4 fruit fly cellular contexts compared by ENCODE assay signal in the genomic region with DNA sequence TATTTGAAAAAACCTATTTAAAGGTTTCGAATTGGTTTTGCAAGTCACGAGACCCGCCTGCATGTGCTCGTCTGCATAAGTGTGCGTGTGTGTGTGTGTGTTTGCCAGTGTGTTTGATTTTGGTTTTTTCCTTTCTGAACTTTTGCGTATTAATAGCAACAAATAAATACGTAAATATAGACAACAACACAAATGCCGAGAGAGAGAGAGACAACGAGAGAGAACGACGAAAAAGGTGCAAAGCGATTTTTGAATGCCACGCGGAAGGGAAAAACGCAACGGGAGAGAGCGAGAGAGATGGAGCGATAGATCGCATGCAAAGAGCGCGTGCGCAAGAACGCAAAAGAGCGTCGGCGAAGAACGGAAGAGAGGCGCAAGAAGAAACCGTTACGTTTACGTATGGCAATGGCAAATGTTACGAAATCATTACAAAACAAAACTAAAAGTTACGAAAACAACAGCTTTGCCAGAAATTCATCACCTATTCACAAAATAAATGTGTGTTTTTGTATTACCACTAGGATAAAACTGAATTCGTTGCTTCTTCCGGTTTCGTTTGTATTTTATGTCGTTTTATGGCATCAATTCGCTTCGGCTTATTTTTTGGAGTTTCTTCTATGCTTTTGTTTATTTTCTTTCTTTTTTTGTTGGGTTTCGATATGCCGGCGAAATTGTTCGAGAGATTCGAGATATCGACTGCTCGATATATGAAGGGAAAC.
TF ChIP-seq lines count a peak whose summit lies in the region.

No protein-coding gene starts in this region.

- TF ChIP-seq CTCF in whole organism, embryonic (GFP tag; optimal IDR thresholded peaks at IDR 0.05; lab: Kevin White, UChicago) = no peak

TF ChIP-seq in whole organism, adult, 20 proteins besides CTCF, POLR2A, EP300 and RAD21:
- TF ChIP-seq ovo (GFP tag; optimal IDR thresholded peaks at IDR 0.05; lab: Kevin White, UChicago) = peak; percentile 83
- TF ChIP-seq Crg-1 (GFP tag; optimal IDR thresholded peaks at IDR 0.05; lab: Kevin White, UChicago) = no peak
- no peak for TF ChIP-seq CG33017 (tag; optimal IDR thresholded peaks at IDR 0.05; lab: Kevin White, UChicago)
- TF ChIP-seq cnc (optimal IDR thresholded peaks at IDR 0.05; lab: Kevin White, UChicago) = peak in 1 of 2 experiments; percentile 25
- peak; percentile 83 for TF ChIP-seq Mnt (GFP tag; optimal IDR thresholded peaks at IDR 0.05; lab: Kevin White, UChicago)
- TF ChIP-seq CG1620 (GFP tag; optimal IDR thresholded peaks at IDR 0.05; lab: Kevin White, UChicago) = no peak
- TF ChIP-seq CG5204 (GFP tag; optimal IDR thresholded peaks at IDR 0.05; lab: Kevin White, UChicago) = no peak
- no peak for TF ChIP-seq toe (GFP tag; optimal IDR thresholded peaks at IDR 0.05; lab: Kevin White, UChicago)
- TF ChIP-seq CG7045 (GFP tag; optimal IDR thresholded peaks at IDR 0.05; lab: Kevin White, UChicago) = no peak
- no peak for TF ChIP-seq CG12768 (GFP tag; optimal IDR thresholded peaks at IDR 0.05; lab: Kevin White, UChicago)
- peak; percentile 6 for TF ChIP-seq pad (GFP tag; optimal IDR thresholded peaks at IDR 0.05; lab: Kevin White, UChicago)
- TF ChIP-seq tj (GFP tag; optimal IDR thresholded peaks at IDR 0.05; lab: Kevin White, UChicago) = peak; percentile 41
- no peak for TF ChIP-seq Hr96 (GFP tag; optimal IDR thresholded peaks at IDR 0.05; lab: Kevin White, UChicago)
- no peak for TF ChIP-seq Clk (GFP tag; optimal IDR thresholded peaks at IDR 0.05; lab: Kevin White, UChicago)
- peak; percentile 80 for TF ChIP-seq kay (GFP tag; lab: Kevin White, UChicago; ENCODE audit: borderline replicate concordance)
- TF ChIP-seq bab1 (GFP tag; optimal IDR thresholded peaks at IDR 0.05; lab: Kevin White, UChicago) = no peak
- TF ChIP-seq CG11617 (GFP tag; optimal IDR thresholded peaks at IDR 0.05; lab: Kevin White, UChicago) = no peak
- TF ChIP-seq cic (GFP tag; optimal IDR thresholded peaks at IDR 0.05; lab: Kevin White, UChicago) = no peak
- TF ChIP-seq CG14711 (tag; optimal IDR thresholded peaks at IDR 0.05; lab: Kevin White, UChicago) = no peak
- TF ChIP-seq CG7101 (tag; optimal IDR thresholded peaks at IDR 0.05; lab: Kevin White, UChicago) = no peak

TF ChIP-seq in whole organism, embryonic, 481 proteins besides CTCF, POLR2A, EP300 and RAD21 (continues in another document):
- TF ChIP-seq CG15479 (GFP tag; optimal IDR thresholded peaks at IDR 0.05; lab: Kevin White, UChicago) = peak; percentile 64
- TF ChIP-seq CG7357 (GFP tag; IDR thresholded peaks at IDR 0.05; lab: Robert Waterston, UW) = no peak
- TF ChIP-seq CG6854 (GFP tag; optimal IDR thresholded peaks at IDR 0.05; lab: Kevin White, UChicago) = no peak
- TF ChIP-seq pfk (GFP tag; optimal IDR thresholded peaks at IDR 0.05; lab: Kevin White, UChicago) = no peak
- TF ChIP-seq CG10321 (GFP tag; IDR thresholded peaks at IDR 0.05; lab: Robert Waterston, UW) = peak; percentile 82
- TF ChIP-seq CG9437 (GFP tag; optimal IDR thresholded peaks at IDR 0.05; lab: Kevin White, UChicago) = peak; percentile 95
- no peak for TF ChIP-seq BEAF-32 (GFP tag; optimal IDR thresholded peaks at IDR 0.05; lab: Kevin White, UChicago)
- TF ChIP-seq CG4360 (GFP tag; IDR thresholded peaks at IDR 0.05; lab: Robert Waterston, UW) = 0 out of 2 replicates have a peak, but pooled peaks have one; percentile 40
- TF ChIP-seq ftz-f1 (GFP tag; optimal IDR thresholded peaks at IDR 0.05; lab: Kevin White, UChicago) = peak; percentile 20
- TF ChIP-seq Med (GFP tag; lab: Kevin White, UChicago) = peak; percentile 77
- TF ChIP-seq CG1832 (GFP tag; optimal IDR thresholded peaks at IDR 0.05; lab: Kevin White, UChicago) = peak; percentile 78
- TF ChIP-seq CG11695 (GFP tag; IDR thresholded peaks at IDR 0.05; lab: Robert Waterston, UW) = 0 out of 3 replicates have a peak, but pooled peaks have one; percentile 11
- peak in 1 of 2 experiments; percentile 92 for TF ChIP-seq Pdp1 (GFP tag; optimal IDR thresholded peaks at IDR 0.05; lab: Kevin White, UChicago)
- peak; percentile 40; the same call in 2 of the 3 replicates for TF ChIP-seq CG34224 (GFP tag; IDR thresholded peaks at IDR 0.05; lab: Robert Waterston, UW; ENCODE audit: partially characterized antibody)
- no peak for TF ChIP-seq CG7271 (tag; optimal IDR thresholded peaks at IDR 0.05; lab: Kevin White, UChicago)
- no peak for TF ChIP-seq CG12155 (GFP tag; optimal IDR thresholded peaks at IDR 0.05; lab: Kevin White, UChicago)
- no peak for TF ChIP-seq CG9876 (GFP tag; optimal IDR thresholded peaks at IDR 0.05; lab: Kevin White, UChicago)
- TF ChIP-seq Atf6 (GFP tag; IDR thresholded peaks at IDR 0.05; lab: Robert Waterston, UW) = peak; percentile 23; the same call in 1 of the 2 replicates
- TF ChIP-seq CG16863 (GFP tag; optimal IDR thresholded peaks at IDR 0.05; lab: Kevin White, UChicago) = no peak
- TF ChIP-seq chinmo (GFP tag; IDR thresholded peaks at IDR 0.05; lab: Robert Waterston, UW; ENCODE audit: partially characterized antibody) = peak; percentile 95

TF ChIP-seq in whole organism, prepupa, 60 proteins besides CTCF, POLR2A, EP300 and RAD21:
- TF ChIP-seq Sox102F (GFP tag; optimal IDR thresholded peaks at IDR 0.05; lab: Kevin White, UChicago) (no peak), Met (GFP tag; optimal IDR thresholded peaks at IDR 0.05; lab: Kevin White, UChicago) (no peak), CG6808 (GFP tag; optimal IDR thresholded peaks at IDR 0.05; lab: Kevin White, UChicago) (no peak), spab (GFP tag; optimal IDR thresholded peaks at IDR 0.05; lab: Kevin White, UChicago) (no peak), topi (GFP tag; optimal IDR thresholded peaks at IDR 0.05; lab: Kevin White, UChicago) (no peak), vri (GFP tag; optimal IDR thresholded peaks at IDR 0.05; lab: Kevin White, UChicago) (peak; percentile 37), ss (GFP tag; optimal IDR thresholded peaks at IDR 0.05; lab: Kevin White, UChicago) (peak in 1 of 2 experiments; percentile 3), fkh (GFP tag; optimal IDR thresholded peaks at IDR 0.05; lab: Kevin White, UChicago) (peak; percentile 39), CG15336 (GFP tag; IDR thresholded peaks at IDR 0.05; lab: Robert Waterston, UW) (peak; percentile 31; the same call in 1 of the 2 replicates), CG11762 (GFP tag; optimal IDR thresholded peaks at IDR 0.05; lab: Kevin White, UChicago; ENCODE audit: insufficient read depth) (no peak), lz (GFP tag; optimal IDR thresholded peaks at IDR 0.05; lab: Kevin White, UChicago) (no peak), CG11294 (GFP tag; IDR thresholded peaks at IDR 0.05; lab: Robert Waterston, UW) (no peak), dsx (GFP tag; optimal IDR thresholded peaks at IDR 0.05; lab: Kevin White, UChicago; ENCODE audit: poor library complexity, severe bottlenecking) (no peak), Eip78C (GFP tag; lab: Kevin White, UChicago) (peak; percentile 32), CG16779 (tag; optimal IDR thresholded peaks at IDR 0.05; lab: Kevin White, UChicago) (no peak), salr (GFP tag; optimal IDR thresholded peaks at IDR 0.05; lab: Kevin White, UChicago) (no peak), CG34406 (GFP tag; optimal IDR thresholded peaks at IDR 0.05; lab: Kevin White, UChicago) (no peak), eg (GFP tag; IDR thresholded peaks at IDR 0.05; lab: Robert Waterston, UW) (0 out of 3 replicates have a peak, but pooled peaks have one; percentile 42), Sox14 (GFP tag; optimal IDR thresholded peaks at IDR 0.05; lab: Kevin White, UChicago) (no peak), CG9139 (GFP tag; optimal IDR thresholded peaks at IDR 0.05; lab: Kevin White, UChicago) (no peak), net (GFP tag; optimal IDR thresholded peaks at IDR 0.05; lab: Kevin White, UChicago) (no peak), svp (GFP tag; lab: Kevin White, UChicago) (peak; percentile 41)
TF ChIP-seq in whole organism, prepupa: peak in this region for 7.

TF ChIP-seq in whole organism, wandering third instar larva, 38 proteins besides CTCF, POLR2A, EP300 and RAD21 (continues in another document):
- TF ChIP-seq foxo (GFP tag; optimal IDR thresholded peaks at IDR 0.05; lab: Kevin White, UChicago) = no peak
- no peak for TF ChIP-seq brk (GFP tag; optimal IDR thresholded peaks at IDR 0.05; lab: Kevin White, UChicago)
- TF ChIP-seq Mio (GFP tag; optimal IDR thresholded peaks at IDR 0.05; lab: Kevin White, UChicago) = no peak
- no peak for TF ChIP-seq N (GFP tag; optimal IDR thresholded peaks at IDR 0.05; lab: Kevin White, UChicago)
- no peak for TF ChIP-seq HLH106 (tag; optimal IDR thresholded peaks at IDR 0.05; lab: Kevin White, UChicago)
- TF ChIP-seq CrebA (GFP tag; optimal IDR thresholded peaks at IDR 0.05; lab: Kevin White, UChicago; ENCODE audit: borderline replicate concordance) = no peak
- no peak for TF ChIP-seq fru (GFP tag; optimal IDR thresholded peaks at IDR 0.05; lab: Kevin White, UChicago)
- TF ChIP-seq jim (GFP tag; optimal IDR thresholded peaks at IDR 0.05; lab: Kevin White, UChicago) = no peak
- no peak for TF ChIP-seq Abd-B (GFP tag; optimal IDR thresholded peaks at IDR 0.05; lab: Kevin White, UChicago)
- no peak for TF ChIP-seq Rel (GFP tag; optimal IDR thresholded peaks at IDR 0.05; lab: Kevin White, UChicago)
- peak; percentile 14 for TF ChIP-seq Rel (tag; optimal IDR thresholded peaks at IDR 0.05; lab: Kevin White, UChicago)
- no peak for TF ChIP-seq woc (GFP tag; optimal IDR thresholded peaks at IDR 0.05; lab: Kevin White, UChicago)
- no peak for TF ChIP-seq Jra (GFP tag; optimal IDR thresholded peaks at IDR 0.05; lab: Kevin White, UChicago)
- TF ChIP-seq sv (GFP tag; optimal IDR thresholded peaks at IDR 0.05; lab: Kevin White, UChicago) = no peak
- no peak for TF ChIP-seq tai (GFP tag; optimal IDR thresholded peaks at IDR 0.05; lab: Kevin White, UChicago)
- no peak for TF ChIP-seq Vsx2 (GFP tag; optimal IDR thresholded peaks at IDR 0.05; lab: Kevin White, UChicago; ENCODE audit: partially characterized antibody)
- TF ChIP-seq psq (GFP tag; optimal IDR thresholded peaks at IDR 0.05; lab: Kevin White, UChicago) = peak; percentile 40
- no peak for TF ChIP-seq Dfd (GFP tag; optimal IDR thresholded peaks at IDR 0.05; lab: Kevin White, UChicago)
- no peak for TF ChIP-seq Hr78 (GFP tag; optimal IDR thresholded peaks at IDR 0.05; lab: Kevin White, UChicago)
- TF ChIP-seq GATAd (GFP tag; optimal IDR thresholded peaks at IDR 0.05; lab: Kevin White, UChicago) = no peak
- TF ChIP-seq dsf (GFP tag; optimal IDR thresholded peaks at IDR 0.05; lab: Kevin White, UChicago; ENCODE audit: borderline replicate concordance) = no peak
- peak; percentile 10 to 49 for TF ChIP-seq dl (GFP tag; optimal IDR thresholded peaks at IDR 0.05; lab: Kevin White, UChicago; ENCODE audit: insufficient read depth in 1 of 2, partially characterized antibody in 2 of 2)
- no peak for TF ChIP-seq CG9705 (GFP tag; optimal IDR thresholded peaks at IDR 0.05; lab: Kevin White, UChicago)
- no peak for TF ChIP-seq pan (optimal IDR thresholded peaks at IDR 0.05; lab: Kevin White, UChicago)
- no peak for TF ChIP-seq lola (GFP tag; optimal IDR thresholded peaks at IDR 0.05; lab: Kevin White, UChicago)
- no peak for TF ChIP-seq OdsH (GFP tag; optimal IDR thresholded peaks at IDR 0.05; lab: Kevin White, UChicago)
- no peak for TF ChIP-seq br (GFP tag; optimal IDR thresholded peaks at IDR 0.05; lab: Kevin White, UChicago)
- TF ChIP-seq dmrt93B (GFP tag; optimal IDR thresholded peaks at IDR 0.05; lab: Kevin White, UChicago) = no peak
